Worm (Caenorhabditis elegans): ENCODE data around the gene sth-1.

Gene sth-1

ce11 chrV:8026343-8026742 lies 25.6 kb upstream of the sth-1 start, which contains the start of gene F43H9.4:
TSS of gene F43H9.4 (plus strand) at chrV:8026708.
- TF ChIP-seq pax-1 (tag; optimal IDR thresholded peaks at IDR 0.05) (no peak), syd-9 (tag; optimal IDR thresholded peaks at IDR 0.05) (no peak), pat-9 (tag; optimal IDR thresholded peaks at IDR 0.05) (no peak), unc-3 (GFP tag; conservative IDR thresholded peaks at IDR 0.05) (no peak), unc-3 (tag; optimal IDR thresholded peaks at IDR 0.05) (no peak), elt-4 (tag; optimal IDR thresholded peaks at IDR 0.05) (no peak), ceh-6 (GFP tag; optimal IDR thresholded peaks at IDR 0.05) (no peak), ceh-19 (GFP tag; optimal IDR thresholded peaks at IDR 0.05) (no peak), ceh-31 (tag; optimal IDR thresholded peaks at IDR 0.05) (no peak), Y22D7AL.16 (tag; optimal IDR thresholded peaks at IDR 0.05) (no peak), ceh-34 (tag; optimal IDR thresholded peaks at IDR 0.05) (no peak), ttx-3 (tag; optimal IDR thresholded peaks at IDR 0.05) (no peak), hlh-15 (tag; optimal IDR thresholded peaks at IDR 0.05) (no peak), fax-1 (tag; optimal IDR thresholded peaks at IDR 0.05) (no peak)

ce11 chrV:8027429-8028142 lies 24.4 kb upstream of the sth-1 start:
- TF ChIP-seq nfya-1 (tag; optimal IDR thresholded peaks at IDR 0.05) (no peak), ets-4 (tag; optimal IDR thresholded peaks at IDR 0.05) (no peak), ama-1 (optimal IDR thresholded peaks at IDR 0.05) (no peak), eyg-1 (tag; optimal IDR thresholded peaks at IDR 0.05) (no peak), Y22D7AL.16 (tag; optimal IDR thresholded peaks at IDR 0.05) (no peak), ztf-16 (tag; optimal IDR thresholded peaks at IDR 0.05) (no peak), ceh-14 (tag; optimal IDR thresholded peaks at IDR 0.05) (no peak), ceh-18 (tag; optimal IDR thresholded peaks at IDR 0.05) (no peak), dve-1 (tag; optimal IDR thresholded peaks at IDR 0.05) (no peak), F13H6.1 (tag; optimal IDR thresholded peaks at IDR 0.05) (no peak), ceh-45 (GFP tag; IDR thresholded peaks at IDR 0.05) (no peak), hlh-6 (tag; optimal IDR thresholded peaks at IDR 0.05) (no peak), pqm-1 (tag; optimal IDR thresholded peaks at IDR 0.05) (no peak), mec-3 (tag; optimal IDR thresholded peaks at IDR 0.05; ENCODE audit: borderline replicate concordance) (no peak), ceh-48 (tag; optimal IDR thresholded peaks at IDR 0.05) (no peak), hlh-15 (tag; optimal IDR thresholded peaks at IDR 0.05) (no peak), ceh-24 (tag; optimal IDR thresholded peaks at IDR 0.05) (no peak)

- TF ChIP-seq nhr-232 (tag; optimal IDR thresholded peaks at IDR 0.05) (no peak), ceh-6 (GFP tag; optimal IDR thresholded peaks at IDR 0.05) (no peak), rnt-1 (tag; optimal IDR thresholded peaks at IDR 0.05) (no peak), sox-4 (tag; optimal IDR thresholded peaks at IDR 0.05) (no peak), ceh-30 (tag; optimal IDR thresholded peaks at IDR 0.05) (no peak), elt-4 (tag; optimal IDR thresholded peaks at IDR 0.05) (no peak), ceh-19 (GFP tag; optimal IDR thresholded peaks at IDR 0.05) (no peak), pha-2 (tag; optimal IDR thresholded peaks at IDR 0.05) (no peak), lim-6 (tag; optimal IDR thresholded peaks at IDR 0.05) (no peak), nfya-1 (tag; optimal IDR thresholded peaks at IDR 0.05) (no peak), pat-9 (tag; optimal IDR thresholded peaks at IDR 0.05) (no peak), K02D7.2 (tag; optimal IDR thresholded peaks at IDR 0.05) (no peak)
These were observed 23.0 kb upstream of the sth-1 start, which contains the start of gene oma-2 for ce11 chrV:8028825-8029489. TSS of gene oma-2 (plus strand) at chrV:8029439.

- TF ChIP-seq unc-42 (tag; optimal IDR thresholded peaks at IDR 0.05) (peak; percentile 35), unc-55 (GFP tag; optimal IDR thresholded peaks at IDR 0.05) (peak; percentile 54), nfya-1 (tag; optimal IDR thresholded peaks at IDR 0.05) (peak; percentile 0), dve-1 (tag; optimal IDR thresholded peaks at IDR 0.05) (no peak), syd-9 (tag; optimal IDR thresholded peaks at IDR 0.05) (no peak), nhr-11 (tag; optimal IDR thresholded peaks at IDR 0.05) (no peak)
These were observed 20.8 kb upstream of the sth-1 start, which contains the start of gene vars-1 for ce11 chrV:8031121-8031520. TSS of gene vars-1 (plus strand) at chrV:8031411.

Measured in whole organism, late embryonic.